Worm (Caenorhabditis elegans) whole organism, L2 larva: ENCODE data around the gene C08A9.3.

Source experiments
- C34F6.9 ChIP-seq: fragments of 150-350 bp; optimal IDR thresholded peaks from 2 replicates; lab custom pipeline; 2014; ENCODE audit warnings: missing biosample characterization, missing genetic modification characterization
- F13H6.1 ChIP-seq: sonication (generic microtip); optimal IDR thresholded peaks from 2 replicates; lab custom pipeline; 2016; ENCODE audit warnings: missing genetic modification characterization, missing compliant biosample characterization
- R02D3.7 ChIP-seq: fragments of 150-350 bp; optimal IDR thresholded peaks from 2 replicates; lab custom pipeline; 2014; ENCODE audit warnings: missing biosample characterization, missing genetic modification characterization
- Y55F3AM.14 ChIP-seq: fragments of 200-800 bp; sonication (Bioruptor generic); optimal IDR thresholded peaks from 2 replicates; lab custom pipeline; 2018; ENCODE audit warnings: mild to moderate bottlenecking, missing genetic modification characterization, missing compliant biosample characterization
- ZK546.5 ChIP-seq: sonication (generic microtip); optimal IDR thresholded peaks from 2 replicates; lab custom pipeline; 2017; ENCODE audit warnings: missing biosample characterization, missing genetic modification characterization
- ama-1 ChIP-seq: fragments of 150-350 bp; optimal IDR thresholded peaks from 2 replicates; lab custom pipeline; 2018; ENCODE audit warnings: inconsistent platforms
- blmp-1 ChIP-seq: sonication (generic microtip); optimal IDR thresholded peaks from 2 replicates; lab custom pipeline; 2017; ENCODE audit warnings: missing genetic modification characterization, mild to moderate bottlenecking, missing compliant biosample characterization, antibody characterized with exemption, moderate library complexity; ENCODE audit not compliant: insufficient read depth
- ceh-16 ChIP-seq: fragments of 150-350 bp; optimal IDR thresholded peaks from 2 replicates; lab custom pipeline; 2014; ENCODE audit warnings: missing biosample characterization, missing genetic modification characterization
- ceh-82 ChIP-seq: fragments of 150-350 bp; optimal IDR thresholded peaks from 2 replicates; lab custom pipeline; 2014; ENCODE audit warnings: missing biosample characterization, missing genetic modification characterization
- crh-2 ChIP-seq: sonication (generic microtip); optimal IDR thresholded peaks from 2 replicates; lab custom pipeline; 2017; ENCODE audit warnings: missing biosample characterization, missing genetic modification characterization
- elt-1 ChIP-seq: fragments of 150-350 bp; optimal IDR thresholded peaks from 2 replicates; lab custom pipeline; 2014; ENCODE audit warnings: missing biosample characterization, missing genetic modification characterization
- elt-3 ChIP-seq: sonication (generic microtip); optimal IDR thresholded peaks from 2 replicates; lab custom pipeline; 2017; ENCODE audit warnings: missing biosample characterization, missing genetic modification characterization
- fos-1 ChIP-seq: fragments of 150-350 bp; optimal IDR thresholded peaks from 2 replicates; lab custom pipeline; 2014; ENCODE audit warnings: missing biosample characterization, missing genetic modification characterization
- gmeb-1 ChIP-seq: fragments of 150-350 bp; optimal IDR thresholded peaks from 2 replicates; lab custom pipeline; 2014; ENCODE audit warnings: missing biosample characterization, missing genetic modification characterization
- lin-11 ChIP-seq: fragments of 150-350 bp; sonication (generic microtip); optimal IDR thresholded peaks from 2 replicates; lab custom pipeline; 2014; ENCODE audit warnings: missing biosample characterization, missing genetic modification characterization, inconsistent platforms, mixed read lengths
- lin-39 ChIP-seq: fragments of 150-350 bp; optimal IDR thresholded peaks from 2 replicates; lab custom pipeline; 2014; ENCODE audit warnings: missing biosample characterization, missing genetic modification reagents, missing genetic modification characterization
- lsy-2 ChIP-seq, 2 experiments: fragments of 150-350 bp in 1 of 2; sonication (generic microtip) in 1 of 2; optimal IDR thresholded peaks; 2 replicates each; lab custom pipeline; 2014 to 2017; ENCODE audit warnings: missing biosample characterization in 2 of 2, missing genetic modification characterization in 2 of 2
- mab-5 ChIP-seq: fragments of 150-350 bp; optimal IDR thresholded peaks from 2 replicates; lab custom pipeline; 2014; ENCODE audit warnings: missing biosample characterization, missing genetic modification characterization
- nhr-10 ChIP-seq: sonication (generic microtip); optimal IDR thresholded peaks from 2 replicates; lab custom pipeline; 2017; ENCODE audit warnings: missing biosample characterization, missing genetic modification characterization
- nhr-11 ChIP-seq: fragments of 150-350 bp; optimal IDR thresholded peaks from 2 replicates; lab custom pipeline; 2014; ENCODE audit warnings: missing biosample characterization, missing genetic modification characterization
- nhr-129 ChIP-seq: fragments of 150-350 bp; optimal IDR thresholded peaks from 2 replicates; lab custom pipeline; 2014; ENCODE audit warnings: missing biosample characterization, missing genetic modification characterization
- nhr-21 ChIP-seq: fragments of 150-350 bp; optimal IDR thresholded peaks from 2 replicates; lab custom pipeline; 2014; ENCODE audit warnings: missing biosample characterization, missing genetic modification characterization
- nhr-23 ChIP-seq: fragments of 150-350 bp; optimal IDR thresholded peaks from 2 replicates; lab custom pipeline; 2014; ENCODE audit warnings: missing biosample characterization, missing genetic modification reagents, missing genetic modification characterization
- nhr-237 ChIP-seq: fragments of 150-350 bp; optimal IDR thresholded peaks from 2 replicates; lab custom pipeline; 2014; ENCODE audit warnings: missing biosample characterization, missing genetic modification characterization
- nhr-25 ChIP-seq: fragments of 150-350 bp; sonication (generic microtip); optimal IDR thresholded peaks from 3 replicates; lab custom pipeline; 2014; ENCODE audit warnings: missing biosample characterization, missing genetic modification characterization
- nhr-6 ChIP-seq: fragments of 150-350 bp; optimal IDR thresholded peaks from 2 replicates; lab custom pipeline; 2014; ENCODE audit warnings: missing biosample characterization, missing genetic modification characterization
- nhr-77 ChIP-seq: fragments of 150-350 bp; optimal IDR thresholded peaks from 2 replicates; lab custom pipeline; 2014; ENCODE audit warnings: missing biosample characterization, missing genetic modification characterization
- sem-4 ChIP-seq: fragments of 150-350 bp; optimal IDR thresholded peaks from 2 replicates; lab custom pipeline; 2014; ENCODE audit warnings: missing biosample characterization, missing genetic modification reagents, missing genetic modification characterization
- sma-3 ChIP-seq: sonication (generic microtip); optimal IDR thresholded peaks from 2 replicates; lab custom pipeline; 2016; ENCODE audit warnings: missing genetic modification reagents, missing genetic modification characterization, missing compliant biosample characterization
- sma-9 ChIP-seq, 2 experiments: fragments of 150-350 bp in 1 of 2; sonication (generic microtip) in 1 of 2; optimal IDR thresholded peaks; 2 replicates each; lab custom pipeline; 2014 to 2016; ENCODE audit warnings: missing genetic modification characterization in 2 of 2, mild to moderate bottlenecking in 1 of 2, missing biosample characterization in 1 of 2, missing compliant biosample characterization in 1 of 2, missing genetic modification reagents in 1 of 2, moderate library complexity in 1 of 2
- snpc-4 ChIP-seq: fragments of 150-350 bp; optimal IDR thresholded peaks from 2 replicates; lab custom pipeline; 2014; ENCODE audit warnings: missing biosample characterization, missing genetic modification characterization
- unc-39 ChIP-seq: fragments of 150-350 bp; optimal IDR thresholded peaks from 2 replicates; lab custom pipeline; 2014; ENCODE audit warnings: missing biosample characterization, missing genetic modification characterization
- unc-55 ChIP-seq: fragments of 150-350 bp; sonication (generic microtip); optimal IDR thresholded peaks from 3 replicates; lab custom pipeline; 2014; ENCODE audit warnings: missing biosample characterization, missing genetic modification reagents, missing genetic modification characterization
- unc-62 ChIP-seq: fragments of 150-350 bp; optimal IDR thresholded peaks from 2 replicates; lab custom pipeline; 2014; ENCODE audit warnings: missing biosample characterization, missing genetic modification reagents, missing genetic modification characterization
- zag-1 ChIP-seq: fragments of 150-350 bp; optimal IDR thresholded peaks from 2 replicates; lab custom pipeline; 2014; ENCODE audit warnings: missing biosample characterization, missing genetic modification characterization
- ztf-1 ChIP-seq: fragments of 200-800 bp; sonication (Bioruptor generic); conservative IDR thresholded peaks from 2 replicates; pipeline ENCODE4 v1.3.6; 2022; ENCODE audit warnings: missing genetic modification characterization, missing compliant biosample characterization
- ztf-11 ChIP-seq: sonication (generic microtip); optimal IDR thresholded peaks from 2 replicates; lab custom pipeline; 2017; ENCODE audit warnings: missing biosample characterization, missing genetic modification characterization
- ztf-4 ChIP-seq: fragments of 150-350 bp; optimal IDR thresholded peaks from 2 replicates; lab custom pipeline; 2014; ENCODE audit warnings: missing biosample characterization, missing genetic modification characterization

C08A9.3 gene

ce11 chrX:17059760-17060159, 33.3 kb downstream of the C08A9.3 start:
- TF ChIP-seq R02D3.7 (tag; lab: Kevin White, UChicago) (no peak), zag-1 (tag; lab: Kevin White, UChicago) (no peak), nhr-77 (tag; lab: Kevin White, UChicago) (no peak), ceh-16 (tag; lab: Kevin White, UChicago) (no peak), F13H6.1 (tag; lab: Kevin White, UChicago) (no peak), ZK546.5 (tag; lab: Kevin White, UChicago) (no peak), C34F6.9 (tag; lab: Kevin White, UChicago) (no peak), ztf-11 (tag; lab: Kevin White, UChicago) (no peak), snpc-4 (no peak), nhr-25 (tag; lab: Kevin White, UChicago) (no peak), mab-5 (tag; lab: Kevin White, UChicago) (no peak), crh-2 (no peak), ztf-4 (tag; lab: Kevin White, UChicago) (no peak), nhr-10 (tag; lab: Kevin White, UChicago) (no peak), unc-62 (GFP tag; lab: Kevin White, UChicago) (no peak)

ce11 chrX:17058340-17058739, 34.8 kb downstream of the C08A9.3 start:
- TF ChIP-seq ama-1 (peak; percentile 79), nhr-129 (tag; lab: Kevin White, UChicago) (peak; percentile 59), sem-4 (tag; lab: Kevin White, UChicago) (no peak), sma-9 (GFP tag; optimal IDR thresholded peaks at IDR 0.05; lab: Kevin White, UChicago) (peak; percentile 33), sma-9 (tag; optimal IDR thresholded peaks at IDR 0.05; lab: Kevin White, UChicago) (no peak), nhr-11 (tag; lab: Kevin White, UChicago) (no peak), blmp-1 (tag; lab: Kevin White, UChicago) (peak; percentile 14)

ce11 chrX:17055836-17056783, 37.0 kb downstream of the C08A9.3 start:
- TF ChIP-seq nhr-23 (no peak), C34F6.9 (tag; lab: Kevin White, UChicago) (peak; percentile 30), fos-1 (tag; lab: Kevin White, UChicago) (no peak), unc-62 (GFP tag; lab: Kevin White, UChicago) (no peak), lin-39 (tag; lab: Kevin White, UChicago) (no peak), ZK546.5 (tag; lab: Kevin White, UChicago) (no peak), ama-1 (peak; percentile 25), sem-4 (tag; lab: Kevin White, UChicago) (peak; percentile 11), nhr-6 (peak; percentile 24)

ce11 chrX:17055481-17055835, 37.6 kb downstream of the C08A9.3 start, which contains the start of gene gcy-11:
TSS of gene gcy-11 (minus strand) at chrX:17055581.
- TF ChIP-seq unc-39 = no peak
- TF ChIP-seq sma-9 (GFP tag; optimal IDR thresholded peaks at IDR 0.05; lab: Kevin White, UChicago) = peak; percentile 20
- no peak for TF ChIP-seq sma-9 (tag; optimal IDR thresholded peaks at IDR 0.05; lab: Kevin White, UChicago)
- TF ChIP-seq nhr-129 (tag; lab: Kevin White, UChicago) = peak; percentile 3

- TF ChIP-seq lsy-2 (tag; optimal IDR thresholded peaks at IDR 0.05; lab: Kevin White, UChicago) (no peak), nhr-11 (tag; lab: Kevin White, UChicago) (no peak), lin-39 (tag; lab: Kevin White, UChicago) (no peak), nhr-25 (tag; lab: Kevin White, UChicago) (peak; percentile 24), unc-62 (GFP tag; lab: Kevin White, UChicago) (no peak), nhr-6 (no peak), C34F6.9 (tag; lab: Kevin White, UChicago) (no peak), ztf-1 (no peak), Y55F3AM.14 (no peak), lin-11 (no peak), ceh-82 (tag; lab: Kevin White, UChicago) (no peak), nhr-237 (tag; lab: Kevin White, UChicago) (no peak), blmp-1 (tag; lab: Kevin White, UChicago) (peak; percentile 60), gmeb-1 (no peak), unc-39 (no peak), unc-55 (GFP tag; lab: Kevin White, UChicago) (no peak), nhr-23 (no peak), sma-3 (GFP tag; lab: Kevin White, UChicago) (peak; percentile 37), ztf-11 (tag; lab: Kevin White, UChicago) (no peak), R02D3.7 (tag; lab: Kevin White, UChicago) (no peak), sma-9 (GFP tag; optimal IDR thresholded peaks at IDR 0.05; lab: Kevin White, UChicago) (peak; percentile 49), sma-9 (tag; optimal IDR thresholded peaks at IDR 0.05; lab: Kevin White, UChicago) (no peak), snpc-4 (no peak), ztf-4 (tag; lab: Kevin White, UChicago) (no peak), nhr-129 (tag; lab: Kevin White, UChicago) (no peak), elt-3 (no peak), zag-1 (tag; lab: Kevin White, UChicago) (no peak), nhr-21 (peak; percentile 47), elt-1 (tag; lab: Kevin White, UChicago) (no peak), nhr-10 (tag; lab: Kevin White, UChicago) (no peak), sem-4 (tag; lab: Kevin White, UChicago) (no peak)
Observed at ce11 chrX:17054121-17054520, 39.0 kb downstream of the C08A9.3 start.
